Worm (Caenorhabditis elegans) whole organism, early embryonic: ENCODE measurements around the gene prk-1.
A peak's percentile ranks its signal among the peaks of the same experiment; 100 is the strongest.
"Not testable (repeated sequence)": the region's sequence is repeated elsewhere in the genome, so short reads cannot be mapped to it uniquely, and the experiment has no call there.

ENCODE experiments used
- B0310.2 ChIP-seq: sonication (generic microtip); optimal IDR thresholded peaks from 2 replicates; lab custom pipeline; 2016; ENCODE audit warnings: mild to moderate bottlenecking, missing genetic modification characterization, missing compliant biosample characterization
- F13C5.2 ChIP-seq: sonication (generic microtip); optimal IDR thresholded peaks from 2 replicates; lab custom pipeline; 2017; ENCODE audit warnings: mild to moderate bottlenecking, missing genetic modification characterization, inconsistent platforms, missing compliant biosample characterization
- aly-1 ChIP-seq: sonication (generic microtip); optimal IDR thresholded peaks from 2 replicates; lab custom pipeline; 2016; ENCODE audit warnings: missing genetic modification characterization, missing compliant biosample characterization
- ama-1 ChIP-seq: fragments of 150-350 bp; optimal IDR thresholded peaks from 2 replicates; lab custom pipeline; 2014
- ceh-13 ChIP-seq: fragments of 200-800 bp; sonication (Bioruptor generic); optimal IDR thresholded peaks from 2 replicates; lab custom pipeline; 2018; ENCODE audit warnings: mild to moderate bottlenecking, missing genetic modification characterization, missing compliant biosample characterization
- ceh-36 ChIP-seq: sonication (generic microtip); optimal IDR thresholded peaks from 2 replicates; lab custom pipeline; 2016; ENCODE audit warnings: missing genetic modification characterization, inconsistent platforms, missing compliant biosample characterization
- ets-7 ChIP-seq: sonication (generic microtip); optimal IDR thresholded peaks from 2 replicates; lab custom pipeline; 2016; ENCODE audit warnings: missing genotype, missing genetic modification characterization, missing compliant biosample characterization
- flt-1 ChIP-seq: fragments of 200-800 bp; sonication (Bioruptor generic); IDR thresholded peaks from 2 replicates; pipeline ENCODE4 v1.3.6; 2022; ENCODE audit warnings: missing genetic modification characterization, missing compliant biosample characterization
- hmbx-1 ChIP-seq: sonication (generic microtip); optimal IDR thresholded peaks from 2 replicates; lab custom pipeline; 2016; ENCODE audit warnings: mild to moderate bottlenecking, missing genetic modification characterization, missing compliant biosample characterization
- hmg-4 ChIP-seq: fragments of 200-800 bp; sonication (Bioruptor generic); optimal IDR thresholded peaks from 2 replicates; lab custom pipeline; 2018; ENCODE audit warnings: mild to moderate bottlenecking, missing genetic modification characterization, missing compliant biosample characterization
- hnd-1 ChIP-seq: sonication (generic microtip); optimal IDR thresholded peaks from 2 replicates; lab custom pipeline; 2016; ENCODE audit warnings: missing genetic modification characterization, missing compliant biosample characterization
- pes-1 ChIP-seq: fragments of 200-800 bp; sonication (Bioruptor generic); IDR thresholded peaks from 2 replicates; pipeline ENCODE4 v1.3.6; 2022; ENCODE audit warnings: missing genetic modification reagents, missing genetic modification characterization, missing compliant biosample characterization
- scrt-1 ChIP-seq: fragments of 200-800 bp; sonication (Bioruptor generic); IDR thresholded peaks from 2 replicates; pipeline ENCODE4 v1.3.6; 2022; ENCODE audit warnings: missing genetic modification characterization, missing compliant biosample characterization
- sea-1 ChIP-seq: fragments of 200-800 bp; sonication (Bioruptor generic); conservative IDR thresholded peaks from 2 replicates; pipeline ENCODE4 v1.3.6; 2022; ENCODE audit warnings: missing genetic modification characterization, missing compliant biosample characterization
- tbx-11 ChIP-seq: fragments of 200-800 bp; sonication (Bioruptor generic); IDR thresholded peaks from 2 replicates; pipeline ENCODE4 v1.3.6; 2022; ENCODE audit warnings: missing genetic modification characterization, missing compliant biosample characterization
- tbx-37 ChIP-seq: fragments of 200-800 bp; sonication (Bioruptor generic); conservative IDR thresholded peaks from 2 replicates; pipeline ENCODE4 v1.3.6; 2022; ENCODE audit warnings: missing genetic modification reagents, missing genetic modification characterization, missing compliant biosample characterization
- tra-4 ChIP-seq: sonication (generic microtip); optimal IDR thresholded peaks from 2 replicates; lab custom pipeline; 2017; ENCODE audit warnings: missing genetic modification characterization, missing compliant biosample characterization

prk-1 gene

DNA sequence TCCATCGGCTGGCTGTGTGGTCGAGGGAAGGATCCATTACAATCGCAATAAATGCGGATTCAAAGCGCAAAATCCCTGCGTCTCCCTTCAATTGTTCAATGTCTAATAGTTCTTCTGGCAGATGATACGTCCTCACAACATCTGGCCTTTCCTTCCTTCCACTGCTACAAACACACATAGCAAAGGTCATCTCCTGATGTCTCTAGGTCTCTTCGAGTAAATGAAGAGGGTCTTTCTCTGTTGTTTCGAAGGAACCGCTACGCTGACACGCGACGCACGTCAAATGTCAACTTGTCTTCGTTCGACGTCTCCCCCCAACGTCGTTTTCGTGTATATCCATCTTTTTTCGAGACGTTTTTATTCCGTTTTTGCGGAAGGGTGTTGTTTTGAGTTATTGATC is 11.1 kb upstream of the prk-1 start:
- TF ChIP-seq pes-1, result no peak
- TF ChIP-seq scrt-1 (GFP tag; lab: Robert Waterston, UW), result 0 out of 2 replicates have a peak, but pooled peaks have one; percentile 7
- TF ChIP-seq ceh-36, result no peak
- no peak for TF ChIP-seq hmbx-1 (tag; lab: Kevin White, UChicago)
- TF ChIP-seq ama-1 (lab: Kevin White, UChicago), result no peak
- TF ChIP-seq hmg-4 (GFP tag; lab: Kevin White, UChicago), result peak; percentile 80

DNA sequence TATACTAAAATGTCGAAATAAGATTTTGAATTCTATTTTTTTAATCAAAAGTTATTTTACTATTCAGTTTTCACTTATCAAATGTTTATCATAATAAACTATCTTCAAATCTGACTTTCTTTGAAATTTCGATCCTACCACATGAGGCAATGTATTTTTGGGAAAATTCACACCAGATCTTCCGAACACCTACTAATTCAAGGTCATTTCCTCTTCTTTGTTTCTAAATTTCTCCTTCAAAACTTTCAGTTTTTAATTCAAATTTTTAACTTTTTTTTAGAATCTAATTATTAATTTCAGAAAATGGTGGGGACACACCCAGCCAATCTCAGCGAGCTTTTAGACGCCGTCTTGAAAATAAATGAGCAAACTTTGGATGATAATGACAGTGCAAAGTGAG is 10.4 kb upstream of the prk-1 start, which contains the start of gene ceh-20:
Gene ceh-20 (plus strand): TSS at position 301 of the 400 bp plus-strand sequence.
- TF ChIP-seq hmbx-1 (tag; lab: Kevin White, UChicago) (no peak), scrt-1 (GFP tag; lab: Robert Waterston, UW) (no peak), ceh-13 (GFP tag; lab: Kevin White, UChicago) (no peak), F13C5.2 (tag; lab: Kevin White, UChicago) (no peak), sea-1 (no peak)

DNA sequence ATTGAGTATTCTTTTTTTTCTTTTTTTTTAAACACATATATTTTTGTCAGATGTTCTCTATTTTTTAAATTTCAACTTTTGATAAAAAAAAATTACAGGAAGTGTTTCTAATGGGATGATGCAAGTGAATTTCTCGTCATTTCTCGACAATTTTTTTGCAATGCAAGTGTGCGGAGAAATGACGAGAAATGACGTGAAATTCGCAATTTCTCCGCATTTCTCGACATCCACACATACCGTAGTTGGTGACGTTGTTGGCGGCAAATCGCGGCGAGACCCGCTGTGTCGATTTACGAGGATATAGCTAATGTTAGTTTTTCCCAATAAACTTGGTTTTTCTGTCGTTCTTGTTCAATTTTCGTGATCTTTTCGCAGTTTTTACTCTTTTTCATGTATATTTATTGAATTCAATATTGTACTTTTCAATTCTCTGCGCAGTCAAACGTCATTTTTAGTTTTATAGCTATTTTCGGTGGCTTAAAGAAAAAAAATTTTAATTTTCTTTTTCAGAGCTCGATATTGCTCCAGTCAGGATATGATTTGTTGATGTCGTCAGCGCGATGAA is 7.9 kb upstream of the prk-1 start, which contains the start of gene F31E3.6:
Gene F31E3.6 (plus strand): TSS at position 93 of the 565 bp plus-strand sequence.
- not testable (repeated sequence) for TF ChIP-seq hmg-4 (GFP tag; lab: Kevin White, UChicago); ets-7 (tag; lab: Kevin White, UChicago); pes-1

DNA sequence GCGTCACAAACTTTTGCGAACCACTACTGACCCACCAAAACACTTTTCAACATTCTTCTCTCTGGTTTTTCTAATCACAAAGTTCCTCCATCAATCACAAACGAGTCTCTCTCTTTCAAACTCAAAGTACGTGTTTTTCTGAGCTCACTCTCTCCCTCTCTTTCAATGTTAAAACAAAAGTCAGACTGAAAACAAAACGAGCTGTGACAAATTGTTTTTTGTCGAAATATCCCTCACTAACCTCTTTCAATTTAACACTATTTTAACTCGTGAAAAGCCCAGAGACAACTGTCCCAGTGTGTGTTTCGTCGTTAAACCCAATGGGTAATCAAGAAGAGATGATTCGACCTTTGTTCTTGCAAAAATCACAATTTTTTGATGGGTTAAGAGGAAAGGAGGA is 1.9 kb upstream of the prk-1 start:
- TF ChIP-seq hmg-4 (GFP tag; lab: Kevin White, UChicago) (no peak), F13C5.2 (tag; lab: Kevin White, UChicago) (no peak), tra-4 (no peak), hmbx-1 (tag; lab: Kevin White, UChicago) (no peak)

DNA sequence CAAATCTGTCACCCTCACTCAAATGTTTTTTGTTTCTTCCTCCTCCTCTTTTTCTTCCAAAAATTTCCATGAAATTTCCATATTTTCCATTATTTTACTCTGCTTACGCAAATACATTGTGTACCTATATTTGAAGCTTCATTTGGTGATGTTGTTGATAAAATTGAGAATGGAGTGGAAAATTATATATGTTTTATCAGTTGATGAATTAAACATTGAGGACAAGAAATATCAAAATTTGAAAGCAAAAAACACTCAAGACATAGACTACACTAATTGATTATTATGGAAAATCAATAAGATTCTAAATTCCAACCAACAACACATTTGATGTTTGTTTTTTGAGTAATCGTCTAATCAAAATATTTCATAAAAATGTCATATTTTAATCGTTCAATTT is 767 bp upstream of the prk-1 start:
- TF ChIP-seq F13C5.2 (tag; lab: Kevin White, UChicago) (no peak), ceh-36 (no peak), ceh-13 (GFP tag; lab: Kevin White, UChicago) (no peak), hmg-4 (GFP tag; lab: Kevin White, UChicago) (no peak), tra-4 (no peak), hnd-1 (tag; lab: Kevin White, UChicago) (no peak), tbx-11 (GFP tag; lab: Robert Waterston, UW) (no peak)

DNA sequence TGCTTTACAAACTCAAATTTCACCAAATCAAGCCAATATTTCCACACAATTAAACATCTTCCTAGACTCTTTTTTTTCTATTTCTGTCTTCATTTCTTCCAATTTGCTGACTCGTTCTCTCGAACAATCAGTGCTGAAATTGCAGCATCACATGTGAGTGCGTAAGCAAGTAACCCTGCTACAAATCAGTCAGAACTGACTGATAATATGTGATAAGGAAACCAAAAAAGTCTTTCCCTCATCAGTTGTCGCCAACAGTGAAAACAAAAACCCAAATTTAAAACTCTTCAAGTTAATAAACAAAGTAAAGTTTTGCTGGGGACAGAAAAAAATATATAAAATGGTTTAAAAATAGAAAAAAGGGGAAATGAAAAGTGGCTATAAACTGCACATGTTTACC is 1.5 kb downstream of the prk-1 start:
- TF ChIP-seq ama-1 (lab: Kevin White, UChicago) (no peak), hmg-4 (GFP tag; lab: Kevin White, UChicago) (no peak), sea-1 (no peak), flt-1 (no peak), tbx-37 (GFP tag; lab: Robert Waterston, UW) (no peak), ceh-13 (GFP tag; lab: Kevin White, UChicago) (no peak), pes-1 (no peak), tra-4 (no peak)

DNA sequence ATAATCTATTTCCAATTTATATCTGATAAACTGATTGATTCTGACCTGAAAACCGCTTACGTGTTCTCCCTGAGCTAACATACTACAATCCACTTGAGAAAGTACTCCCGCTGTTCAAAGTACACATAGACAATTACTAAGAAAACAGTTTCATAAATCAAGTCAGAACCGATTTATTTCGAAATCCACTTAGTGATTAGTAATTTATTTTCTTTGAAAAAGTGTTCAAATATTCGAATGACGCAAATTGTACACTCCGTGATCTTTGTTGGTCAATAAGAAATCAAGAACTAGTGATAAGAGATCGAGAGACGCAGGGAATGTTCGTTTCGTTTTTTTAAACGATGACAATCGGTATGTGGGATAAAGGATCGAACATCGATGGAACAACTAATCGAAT is 2.5 kb downstream of the prk-1 start:
- TF ChIP-seq aly-1 (no peak), tbx-37 (GFP tag; lab: Robert Waterston, UW) (no peak), ets-7 (tag; lab: Kevin White, UChicago) (no peak), tra-4 (no peak), hmg-4 (GFP tag; lab: Kevin White, UChicago) (no peak), hnd-1 (tag; lab: Kevin White, UChicago) (no peak), sea-1 (no peak), ceh-13 (GFP tag; lab: Kevin White, UChicago) (no peak), ama-1 (lab: Kevin White, UChicago) (no peak), hmbx-1 (tag; lab: Kevin White, UChicago) (no peak), B0310.2 (tag; lab: Kevin White, UChicago) (no peak), scrt-1 (GFP tag; lab: Robert Waterston, UW) (no peak), ceh-36 (no peak), F13C5.2 (tag; lab: Kevin White, UChicago) (no peak), flt-1 (no peak), pes-1 (no peak), tbx-11 (GFP tag; lab: Robert Waterston, UW) (no peak)

DNA sequence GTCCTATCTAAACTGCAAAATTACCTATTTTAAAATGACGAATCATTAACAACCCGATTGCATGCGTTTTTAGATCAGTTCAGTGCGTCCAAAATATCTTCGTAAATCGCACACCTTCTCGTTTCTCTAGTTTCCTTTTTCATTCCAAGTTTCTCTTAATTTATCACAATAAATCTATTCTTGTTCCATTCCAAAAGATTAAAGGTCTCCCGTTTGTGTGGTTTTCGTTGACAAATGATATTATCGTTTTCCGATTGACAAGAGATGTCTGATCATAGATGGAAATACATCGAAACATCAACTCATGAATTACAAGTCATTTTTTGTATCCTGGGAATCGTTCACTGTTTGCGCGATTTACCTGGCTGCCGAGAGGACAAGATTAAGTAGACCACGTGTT is 3.2 kb downstream of the prk-1 start:
- TF ChIP-seq flt-1 (no peak), hnd-1 (tag; lab: Kevin White, UChicago) (no peak), ceh-36 (no peak), aly-1 (no peak), tbx-11 (GFP tag; lab: Robert Waterston, UW) (no peak), ama-1 (lab: Kevin White, UChicago) (no peak), hmg-4 (GFP tag; lab: Kevin White, UChicago) (no peak), ets-7 (tag; lab: Kevin White, UChicago) (no peak), tra-4 (no peak), tbx-37 (GFP tag; lab: Robert Waterston, UW) (no peak), B0310.2 (tag; lab: Kevin White, UChicago) (no peak), ceh-13 (GFP tag; lab: Kevin White, UChicago) (no peak), hmbx-1 (tag; lab: Kevin White, UChicago) (no peak), pes-1 (no peak), scrt-1 (GFP tag; lab: Robert Waterston, UW) (no peak), F13C5.2 (tag; lab: Kevin White, UChicago) (no peak), sea-1 (no peak)
